Fruit fly (Drosophila melanogaster) Kc167 (cell line): ENCODE measurements around the gene dati.

Experiments
- Myc ChIP-seq: fragments of >200 bp; optimal IDR thresholded peaks from 2 replicates; lab custom pipeline; 2017; ENCODE audit warnings: missing external identifiers
- Sin3A ChIP-seq: fragments of >200 bp; optimal IDR thresholded peaks from 2 replicates; lab custom pipeline; 2018; ENCODE audit warnings: missing external identifiers
- h ChIP-seq: fragments of >200 bp; optimal IDR thresholded peaks from 3 replicates; lab custom pipeline; 2018; ENCODE audit warnings: missing external identifiers
- insv ChIP-seq: fragments of >200 bp; optimal IDR thresholded peaks from 3 replicates; lab custom pipeline; 2018; ENCODE audit warnings: missing external identifiers
- psq ChIP-seq: fragments of >200 bp; optimal IDR thresholded peaks from 2 replicates; lab custom pipeline; 2017; ENCODE audit warnings: missing external identifiers
- ttk ChIP-seq: sonication (Bioruptor generic); optimal IDR thresholded peaks from 2 replicates; lab custom pipeline; 2017; ENCODE audit warnings: missing external identifiers

- no peak for TF ChIP-seq Sin3A (lab: Kevin White, UChicago)
- no peak for TF ChIP-seq Myc (lab: Kevin White, UChicago)
- TF ChIP-seq psq (lab: Kevin White, UChicago) = no peak
- no peak for TF ChIP-seq ttk
- no peak for TF ChIP-seq h (lab: Kevin White, UChicago)
- TF ChIP-seq insv (lab: Kevin White, UChicago) = no peak
These were observed 63.1 kb downstream of the dati start for dm6 chr4:332268-332667.
